Fruit fly (Drosophila melanogaster) whole organism, embryonic: ENCODE data around the gene CG32147.

Source experiments
- ATbp ChIP-seq: fragments of 200-800 bp; sonication (Bioruptor generic); optimal IDR thresholded peaks from 2 replicates; lab custom pipeline; 2017; ENCODE audit warnings: missing biosample characterization, mild to moderate bottlenecking, missing genetic modification characterization, missing genetic modification reagents
- Bgb ChIP-seq: fragments of 200-800 bp; sonication (Bioruptor generic); IDR thresholded peaks from 2 replicates; pipeline ENCODE4 v1.3.6; 2022; ENCODE audit warnings: missing biosample characterization, missing genetic modification characterization; ENCODE audit not compliant: partially characterized antibody
- CG10274 ChIP-seq: fragments of 200-800 bp; sonication (Bioruptor generic); optimal IDR thresholded peaks from 3 replicates; lab custom pipeline; 2017; ENCODE audit warnings: missing biosample characterization, mild to moderate bottlenecking, missing genetic modification characterization
- CG11504 ChIP-seq: fragments of 200-800 bp; sonication (Bioruptor generic); optimal IDR thresholded peaks from 3 replicates; lab custom pipeline; 2019; ENCODE audit warnings: missing biosample characterization, mild to moderate bottlenecking, missing genetic modification characterization, moderate library complexity
- CG12219 ChIP-seq: fragments of 200-800 bp; sonication (Bioruptor generic); optimal IDR thresholded peaks from 3 replicates; lab custom pipeline; 2018; ENCODE audit warnings: missing biosample characterization, mild to moderate bottlenecking, missing genetic modification characterization
- CG12236 ChIP-seq: fragments of 200-800 bp; sonication (Bioruptor generic); optimal IDR thresholded peaks from 2 replicates; lab custom pipeline; 2016; ENCODE audit warnings: missing biosample characterization, missing genetic modification characterization
- CG12942 ChIP-seq: fragments of 200-800 bp; sonication (Bioruptor generic); optimal IDR thresholded peaks from 3 replicates; lab custom pipeline; 2016; ENCODE audit warnings: missing biosample characterization, missing genetic modification characterization
- CG13287 ChIP-seq: fragments of 200-800 bp; sonication (Bioruptor generic); IDR thresholded peaks from 2 replicates; pipeline ENCODE4 v1.3.6; 2022; ENCODE audit warnings: missing biosample characterization, missing genetic modification characterization; ENCODE audit not compliant: partially characterized antibody
- CG15479 ChIP-seq: fragments of 200-800 bp; sonication (Bioruptor generic); optimal IDR thresholded peaks from 3 replicates; lab custom pipeline; 2019; ENCODE audit warnings: missing biosample characterization, mild to moderate bottlenecking, missing genetic modification characterization, moderate library complexity
- CG15514 ChIP-seq: fragments of 200-800 bp; sonication (Bioruptor generic); optimal IDR thresholded peaks from 3 replicates; lab custom pipeline; 2017; ENCODE audit warnings: missing biosample characterization, missing genetic modification characterization, mild to moderate bottlenecking, moderate library complexity, missing genetic modification reagents
- CG15696 ChIP-seq: fragments of 200-800 bp; sonication (Bioruptor generic); optimal IDR thresholded peaks from 2 replicates; lab custom pipeline; 2019; ENCODE audit warnings: missing biosample characterization, mild to moderate bottlenecking, missing genetic modification characterization, moderate library complexity
- CG3163 ChIP-seq: fragments of 200-800 bp; sonication (Bioruptor generic); optimal IDR thresholded peaks from 3 replicates; lab custom pipeline; 2016; ENCODE audit warnings: missing biosample characterization, missing genetic modification characterization
- CG34224 ChIP-seq: fragments of 200-800 bp; sonication (Bioruptor generic); IDR thresholded peaks from 3 replicates; pipeline ENCODE4 v1.3.6; 2022; ENCODE audit warnings: missing biosample characterization, missing genetic modification characterization; ENCODE audit not compliant: partially characterized antibody
- CG4617 ChIP-seq: fragments of 200-800 bp; sonication (Bioruptor generic); optimal IDR thresholded peaks from 3 replicates; lab custom pipeline; 2016; ENCODE audit warnings: missing biosample characterization, missing genetic modification characterization, borderline replicate concordance
- CG6175 ChIP-seq: fragments of 200-800 bp; sonication (Bioruptor generic); IDR thresholded peaks from 3 replicates; pipeline ENCODE4 v1.3.6; 2022; ENCODE audit warnings: missing biosample characterization, missing genetic modification characterization
- CG8388 ChIP-seq: fragments of 200-800 bp; sonication (Bioruptor generic); optimal IDR thresholded peaks from 2 replicates; lab custom pipeline; 2019; ENCODE audit warnings: missing biosample characterization, mild to moderate bottlenecking, missing genetic modification characterization, moderate library complexity
- CG8765 ChIP-seq: fragments of 200-800 bp; sonication (Bioruptor generic); IDR thresholded peaks from 2 replicates; pipeline ENCODE4 v1.3.6; 2022; ENCODE audit warnings: missing biosample characterization, missing genetic modification characterization
- CG9727 ChIP-seq: fragments of 200-800 bp; sonication (Bioruptor generic); optimal IDR thresholded peaks from 3 replicates; lab custom pipeline; 2017; ENCODE audit warnings: missing biosample characterization, mild to moderate bottlenecking, missing genetic modification characterization
- CrebB ChIP-seq: fragments of 200-800 bp; sonication (Bioruptor generic); optimal IDR thresholded peaks from 3 replicates; lab custom pipeline; 2018; ENCODE audit warnings: missing biosample characterization, mild to moderate bottlenecking, missing genetic modification characterization
- D ChIP-seq, 2 experiments: fragments of 200-800 bp in 1 of 2; fragments of >200 bp in 1 of 2; sonication (Bioruptor generic) in 1 of 2; optimal IDR thresholded peaks; 2 replicates in 1 of 2; 3 replicates in 1 of 2; lab custom pipeline; 2017; ENCODE audit warnings: mild to moderate bottlenecking in 1 of 2, missing biosample characterization in 1 of 2, missing genetic modification characterization in 1 of 2, missing genetic modification reagents in 1 of 2
- Dbx ChIP-seq: fragments of 200-800 bp; sonication (Bioruptor generic); IDR thresholded peaks from 3 replicates; pipeline ENCODE4 v1.3.6; 2022; ENCODE audit warnings: missing biosample characterization, missing genetic modification characterization
- Dll ChIP-seq: fragments of 200-800 bp; sonication (Bioruptor generic); IDR thresholded peaks from 4 replicates; pipeline ENCODE4 v1.3.6; 2022; ENCODE audit warnings: missing biosample characterization, missing genetic modification characterization; ENCODE audit not compliant: partially characterized antibody
- Doc3 ChIP-seq: fragments of 200-800 bp; sonication (Bioruptor generic); IDR thresholded peaks from 3 replicates; pipeline ENCODE4 v1.3.6; 2022; ENCODE audit warnings: missing biosample characterization, missing genetic modification characterization; ENCODE audit not compliant: partially characterized antibody
- Hr78 ChIP-seq, 2 experiments: fragments of 200-800 bp in 1 of 2; fragments of >200 bp in 1 of 2; sonication (Bioruptor generic) in 1 of 2; optimal IDR thresholded peaks; 2 replicates each; lab custom pipeline; 2017 to 2019; ENCODE audit warnings: missing biosample characterization in 2 of 2, missing genetic modification characterization in 2 of 2, mild to moderate bottlenecking in 1 of 2, moderate library complexity in 1 of 2
- Jarid2 ChIP-seq: fragments of 200-800 bp; sonication (Bioruptor generic); optimal IDR thresholded peaks from 3 replicates; lab custom pipeline; 2017; ENCODE audit warnings: mild to moderate bottlenecking, missing biosample characterization, missing genetic modification reagents, missing genetic modification characterization
- NFAT ChIP-seq: fragments of 200-800 bp; sonication (Bioruptor generic); IDR thresholded peaks from 2 replicates; pipeline ENCODE4 v1.3.6; 2022; ENCODE audit warnings: missing biosample characterization, missing genetic modification characterization
- Nf-YC ChIP-seq: fragments of 200-800 bp; optimal IDR thresholded peaks from 3 replicates; lab custom pipeline; 2019; ENCODE audit warnings: missing biosample characterization, mild to moderate bottlenecking, missing genetic modification characterization, moderate library complexity
- Opbp ChIP-seq: fragments of 200-800 bp; sonication (Bioruptor generic); IDR thresholded peaks from 3 replicates; pipeline ENCODE4 v1.3.6; 2022; ENCODE audit warnings: missing biosample characterization, missing genetic modification characterization; ENCODE audit not compliant: partially characterized antibody
- Optix ChIP-seq: fragments of 200-800 bp; sonication (Bioruptor generic); IDR thresholded peaks from 3 replicates; pipeline ENCODE4 v1.3.6; 2022; ENCODE audit warnings: missing biosample characterization, missing genetic modification characterization
- Pdp1 ChIP-seq, 2 experiments: fragments of 200-800 bp; sonication (Bioruptor generic); optimal IDR thresholded peaks; 3 replicates each; lab custom pipeline; 2016; ENCODE audit warnings: missing biosample characterization in 2 of 2, missing genetic modification characterization in 2 of 2, mild to moderate bottlenecking in 1 of 2, moderate library complexity in 1 of 2
- Scr ChIP-seq: fragments of 200-800 bp; sonication (Bioruptor generic); IDR thresholded peaks from 2 replicates; pipeline ENCODE4 v1.3.6; 2022; ENCODE audit warnings: missing biosample characterization, missing genetic modification characterization; ENCODE audit not compliant: partially characterized antibody
- Six4 ChIP-seq: fragments of 200-800 bp; sonication (Bioruptor generic); optimal IDR thresholded peaks from 2 replicates; lab custom pipeline; 2016; ENCODE audit warnings: missing biosample characterization, missing genetic modification characterization
- ac ChIP-seq: fragments of 200-800 bp; sonication (Bioruptor generic); optimal IDR thresholded peaks from 3 replicates; lab custom pipeline; 2017; ENCODE audit warnings: missing biosample characterization, mild to moderate bottlenecking, missing genetic modification characterization
- ase ChIP-seq: fragments of 200-800 bp; sonication (Bioruptor generic); IDR thresholded peaks from 3 replicates; pipeline ENCODE4 v1.3.6; 2022; ENCODE audit warnings: missing biosample characterization, missing genetic modification characterization
- bbx ChIP-seq: fragments of 200-800 bp; sonication (Bioruptor generic); IDR thresholded peaks from 2 replicates; pipeline ENCODE4 v1.3.6; 2022; ENCODE audit warnings: missing biosample characterization, missing genetic modification characterization; ENCODE audit not compliant: partially characterized antibody
- crp ChIP-seq, 2 experiments: fragments of 200-800 bp; sonication (Bioruptor generic); optimal IDR thresholded peaks; 2 replicates in 1 of 2; 3 replicates in 1 of 2; lab custom pipeline; 2017; ENCODE audit warnings: missing biosample characterization in 2 of 2, missing genetic modification characterization in 2 of 2, mild to moderate bottlenecking in 1 of 2, moderate library complexity in 1 of 2
- disco-r ChIP-seq: fragments of 200-800 bp; sonication (Bioruptor generic); optimal IDR thresholded peaks from 2 replicates; lab custom pipeline; 2016; ENCODE audit warnings: missing biosample characterization, missing genetic modification characterization
- kah ChIP-seq: fragments of 200-800 bp; sonication (Bioruptor generic); optimal IDR thresholded peaks from 2 replicates; lab custom pipeline; 2018; ENCODE audit warnings: missing biosample characterization, mild to moderate bottlenecking, missing genetic modification characterization
- kni ChIP-seq: fragments of 200-800 bp; sonication (Bioruptor generic); optimal IDR thresholded peaks from 3 replicates; lab custom pipeline; 2017; ENCODE audit warnings: mild to moderate bottlenecking, missing biosample characterization, missing genetic modification reagents, missing genetic modification characterization
- oc ChIP-seq: fragments of 200-800 bp; sonication (Bioruptor generic); optimal IDR thresholded peaks from 2 replicates; lab custom pipeline; 2018; ENCODE audit warnings: missing biosample characterization, mild to moderate bottlenecking, missing genetic modification characterization, moderate library complexity
- otp ChIP-seq: fragments of 200-800 bp; sonication (Bioruptor generic); IDR thresholded peaks from 3 replicates; pipeline ENCODE4, ENCODE4 v1.3.6; 2022; ENCODE audit warnings: missing biosample characterization, missing genetic modification characterization
- ranshi ChIP-seq: fragments of 200-800 bp; sonication (Bioruptor generic); IDR thresholded peaks from 2 replicates; pipeline ENCODE4 v1.3.6; 2022; ENCODE audit warnings: missing biosample characterization, missing genetic modification characterization
- scrt ChIP-seq: fragments of 200-800 bp; sonication (Bioruptor generic); optimal IDR thresholded peaks from 2 replicates; lab custom pipeline; 2018; ENCODE audit warnings: missing biosample characterization, mild to moderate bottlenecking, missing genetic modification characterization, moderate library complexity
- tio ChIP-seq: fragments of 200-800 bp; sonication (Bioruptor generic); optimal IDR thresholded peaks from 2 replicates; lab custom pipeline; 2017; ENCODE audit warnings: missing biosample characterization, missing genetic modification characterization, inconsistent platforms
- tx ChIP-seq: fragments of 200-800 bp; sonication (Bioruptor generic); optimal IDR thresholded peaks from 2 replicates; lab custom pipeline; 2016; ENCODE audit warnings: missing biosample characterization, missing genetic modification characterization
- vnd ChIP-seq: fragments of 200-800 bp; sonication (Bioruptor generic); IDR thresholded peaks from 3 replicates; pipeline ENCODE4 v1.3.6; 2022; ENCODE audit warnings: missing biosample characterization, missing genetic modification characterization; ENCODE audit not compliant: partially characterized antibody
- z ChIP-seq: fragments of 200-800 bp; sonication (Bioruptor generic); IDR thresholded peaks from 3 replicates; pipeline ENCODE4 v1.3.6; 2022; ENCODE audit warnings: missing biosample characterization, missing genetic modification characterization

Gene CG32147

DNA sequence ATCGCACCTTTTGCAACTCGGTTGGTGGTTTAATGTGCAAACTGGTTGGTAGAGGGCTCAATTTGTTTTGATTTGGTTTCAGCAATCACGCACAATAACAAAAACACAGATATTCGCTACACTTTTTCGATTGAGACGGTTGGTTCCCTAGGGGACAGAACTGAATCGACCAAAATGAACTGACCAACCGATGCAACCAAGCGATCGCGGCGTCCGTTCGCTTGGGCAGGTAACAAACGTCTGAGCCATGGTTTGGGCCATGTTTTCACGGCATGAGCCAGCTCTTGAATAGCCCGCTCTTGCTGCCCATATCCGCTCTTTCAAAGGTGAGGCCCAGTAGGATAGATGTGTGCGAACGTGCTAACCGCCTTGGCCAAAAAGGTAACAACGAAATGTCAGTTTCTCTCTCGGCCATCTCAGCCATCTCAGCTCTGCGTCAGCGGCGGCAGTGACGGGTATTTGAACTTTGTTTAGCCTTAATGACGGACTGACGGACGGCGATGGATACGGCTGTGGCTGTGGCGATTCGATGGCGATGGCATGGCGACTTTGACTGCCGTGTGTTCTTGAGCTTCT is 18.7 kb downstream of the CG32147 start, which contains the start of gene CG16959 (continued):
- TF ChIP-seq NFAT = 0 out of 2 replicates have a peak, but pooled peaks have one; percentile 2
- TF ChIP-seq CrebB (tag; lab: Kevin White, UChicago) = peak; percentile 22
- no peak for TF ChIP-seq Scr (GFP tag; lab: Robert Waterston, UW)
- TF ChIP-seq CG3163 (GFP tag; lab: Kevin White, UChicago) = peak; percentile 71
- no peak for TF ChIP-seq tx (GFP tag; lab: Kevin White, UChicago)
- peak; percentile 12; the same call in 1 of the 2 replicates for TF ChIP-seq bbx
- 0 out of 3 replicates have a peak, but pooled peaks have one; percentile 35 for TF ChIP-seq Opbp (GFP tag; lab: Robert Waterston, UW)
- TF ChIP-seq Jarid2 (GFP tag; lab: Kevin White, UChicago) = peak; percentile 50
- TF ChIP-seq Dll (GFP tag; lab: Robert Waterston, UW) = peak; percentile 47; the same call in 1 of the 4 replicates
- TF ChIP-seq CG10274 (GFP tag; lab: Kevin White, UChicago) = peak; percentile 14
- no peak for TF ChIP-seq disco-r (GFP tag; lab: Kevin White, UChicago)
- TF ChIP-seq otp = peak; percentile 42; the same call in 1 of the 3 replicates
- peak; percentile 30; the same call in 1 of the 3 replicates for TF ChIP-seq CG34224 (GFP tag; lab: Robert Waterston, UW)
- TF ChIP-seq CG8388 (GFP tag; lab: Kevin White, UChicago) = no peak
- peak; percentile 27; the same call in 1 of the 2 replicates for TF ChIP-seq Bgb (GFP tag; lab: Robert Waterston, UW)
- TF ChIP-seq kni (GFP tag; lab: Kevin White, UChicago) = peak; percentile 91
- 0 out of 3 replicates have a peak, but pooled peaks have one; percentile 17 for TF ChIP-seq z
- no peak for TF ChIP-seq Six4 (GFP tag; lab: Kevin White, UChicago)
- TF ChIP-seq D (optimal IDR thresholded peaks at IDR 0.05; lab: Kevin White, UChicago) = peak; percentile 81
- no peak for TF ChIP-seq D (GFP tag; optimal IDR thresholded peaks at IDR 0.05; lab: Kevin White, UChicago)
- TF ChIP-seq CG4617 (GFP tag; lab: Kevin White, UChicago) = no peak
- no peak for TF ChIP-seq CG12942
- TF ChIP-seq Hr78 (GFP tag; optimal IDR thresholded peaks at IDR 0.05; lab: Kevin White, UChicago) = peak in 1 of 2 experiments; percentile 64
- TF ChIP-seq CG8765 (GFP tag; lab: Robert Waterston, UW) = no peak
- TF ChIP-seq, all 482 proteins: peak for 24

DNA sequence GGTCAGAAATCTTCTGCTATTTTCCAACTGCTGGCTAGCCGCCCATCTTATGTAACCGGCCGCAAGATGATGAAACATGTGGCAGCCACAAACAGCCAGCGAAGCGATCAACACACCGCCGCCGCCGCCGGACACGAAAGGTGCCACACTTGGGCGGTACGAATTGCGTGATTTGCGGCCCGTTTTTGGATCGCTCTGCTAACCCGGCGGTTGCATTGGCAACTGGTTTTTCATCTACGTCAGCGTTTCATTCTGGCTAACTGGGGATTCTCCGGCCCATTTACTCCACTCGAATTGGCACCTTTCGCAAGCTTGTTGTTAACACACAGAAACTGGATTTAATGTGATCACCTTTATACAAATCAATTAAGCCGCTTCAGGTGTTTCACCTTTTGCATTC is 20.1 kb downstream of the CG32147 start:
- no peak for TF ChIP-seq ac (GFP tag; lab: Kevin White, UChicago)
- TF ChIP-seq CG11504 = no peak
- no peak for TF ChIP-seq CG12236 (GFP tag; lab: Kevin White, UChicago)
- no peak for TF ChIP-seq kah (GFP tag; lab: Kevin White, UChicago)
- no peak for TF ChIP-seq CG15696
- no peak for TF ChIP-seq Dbx (GFP tag; lab: Robert Waterston, UW)
- TF ChIP-seq oc (tag; lab: Kevin White, UChicago) = no peak
- TF ChIP-seq Optix (GFP tag; lab: Robert Waterston, UW) = no peak
- TF ChIP-seq vnd (GFP tag; lab: Robert Waterston, UW) = no peak
- no peak for TF ChIP-seq ATbp (GFP tag; lab: Kevin White, UChicago)
- TF ChIP-seq ase = no peak
- TF ChIP-seq CG15479 (GFP tag; lab: Kevin White, UChicago) = no peak
- no peak for TF ChIP-seq CG15514 (GFP tag; lab: Kevin White, UChicago)
- 0 out of 2 replicates have a peak, but pooled peaks have one; percentile 6 for TF ChIP-seq CG13287 (GFP tag; lab: Robert Waterston, UW)
- TF ChIP-seq Pdp1 (GFP tag; optimal IDR thresholded peaks at IDR 0.05; lab: Kevin White, UChicago) = no peak
- TF ChIP-seq Nf-YC (tag; lab: Kevin White, UChicago) = no peak
- TF ChIP-seq crp (GFP tag; optimal IDR thresholded peaks at IDR 0.05; lab: Kevin White, UChicago) = no peak
- no peak for TF ChIP-seq ranshi (GFP tag; lab: Robert Waterston, UW)
- TF ChIP-seq tio (GFP tag; lab: Kevin White, UChicago) = no peak
- TF ChIP-seq Doc3 = no peak
- TF ChIP-seq CG9727 = no peak
- TF ChIP-seq CG12219 (GFP tag; lab: Kevin White, UChicago) = no peak
- peak; percentile 82; the same call in 2 of the 3 replicates for TF ChIP-seq CG6175 (GFP tag; lab: Robert Waterston, UW)
- TF ChIP-seq scrt (GFP tag; lab: Kevin White, UChicago) = no peak
